Worm (Caenorhabditis elegans): ENCODE measurements around the gene str-99.

The str-99 gene

ce11 chrV:16131249-16131648 lies 27.0 kb downstream of the str-99 start, which contains the start of gene fbxa-142:
Gene fbxa-142, minus strand, starts transcription at chrV:16131349.
- TF ChIP-seq unc-62 (GFP tag; optimal IDR thresholded peaks at IDR 0.05), result no peak

- no peak for TF ChIP-seq unc-62 (GFP tag; optimal IDR thresholded peaks at IDR 0.05)
Observed at ce11 chrV:16129116-16129515, 29.2 kb downstream of the str-99 start.

ce11 chrV:16127401-16127800 lies 30.9 kb downstream of the str-99 start, which contains the start of gene fbxa-143:
Gene fbxa-143, minus strand, starts transcription at chrV:16127501.
- TF ChIP-seq unc-62 (GFP tag; optimal IDR thresholded peaks at IDR 0.05), result no peak

- TF ChIP-seq unc-62 (GFP tag; optimal IDR thresholded peaks at IDR 0.05), result no peak
Observed at ce11 chrV:16124739-16125138, 33.6 kb downstream of the str-99 start, which contains the start of gene nhr-111. Gene nhr-111, minus strand, starts transcription at chrV:16124839.

ce11 chrV:16121451-16121850 lies 36.8 kb downstream of the str-99 start:
- TF ChIP-seq unc-62 (GFP tag; optimal IDR thresholded peaks at IDR 0.05), result no peak

ce11 chrV:16120922-16121321 lies 37.4 kb downstream of the str-99 start, which contains the start of gene skr-3:
Gene skr-3, plus strand, starts transcription at chrV:16121084.
- no peak for TF ChIP-seq unc-62 (GFP tag; optimal IDR thresholded peaks at IDR 0.05)

ce11 chrV:16120499-16120898 lies 37.8 kb downstream of the str-99 start:
- no peak for TF ChIP-seq unc-62 (GFP tag; optimal IDR thresholded peaks at IDR 0.05)

ce11 chrV:16118601-16119000 lies 39.7 kb downstream of the str-99 start, which contains the start of gene str-103:
Gene str-103, minus strand, starts transcription at chrV:16118701.
- no peak for TF ChIP-seq unc-62 (GFP tag; optimal IDR thresholded peaks at IDR 0.05)

ce11 chrV:16115381-16115780 lies 42.9 kb downstream of the str-99 start, which contains the start of gene str-25:
Gene str-25, plus strand, starts transcription at chrV:16115681.
- TF ChIP-seq unc-62 (GFP tag; optimal IDR thresholded peaks at IDR 0.05), result no peak

- TF ChIP-seq unc-62 (GFP tag; optimal IDR thresholded peaks at IDR 0.05), result no peak
Observed at ce11 chrV:16114237-16114636, 44.1 kb downstream of the str-99 start, which contains the start of gene srxa-16. Gene srxa-16, minus strand, starts transcription at chrV:16114337.
